Worm (Caenorhabditis elegans) whole organism, mixed stage, embryonic: Measurements from ENCODE around the gene col-106.

Source experiments
- elt-3 ChIP-seq: fragments of 150-350 bp; optimal IDR thresholded peaks from 2 replicates; lab custom pipeline; 2014; ENCODE audit warnings: missing biosample characterization, missing genetic modification characterization
- ham-2 ChIP-seq: fragments of 200-800 bp; sonication (Bioruptor generic); optimal IDR thresholded peaks from 2 replicates; lab custom pipeline; 2018; ENCODE audit warnings: mild to moderate bottlenecking, missing genetic modification characterization, missing compliant biosample characterization
- lsy-2 ChIP-seq: fragments of 150-350 bp; optimal IDR thresholded peaks from 2 replicates; lab custom pipeline; 2014; ENCODE audit warnings: missing biosample characterization, missing genetic modification characterization
- nhr-12 ChIP-seq: fragments of 150-350 bp; optimal IDR thresholded peaks from 2 replicates; lab custom pipeline; 2014; ENCODE audit warnings: missing biosample characterization, missing genetic modification characterization
- pha-4 ChIP-seq: fragments of 150-350 bp; optimal IDR thresholded peaks from 2 replicates; lab custom pipeline; 2018; ENCODE audit warnings: missing biosample characterization, missing genetic modification reagents, missing genetic modification characterization
- unc-62 ChIP-seq: fragments of 150-350 bp; optimal IDR thresholded peaks from 2 replicates; lab custom pipeline; 2014; ENCODE audit warnings: missing biosample characterization, missing genetic modification reagents, missing genetic modification characterization

- TF ChIP-seq ham-2 (GFP tag; lab: Kevin White, UChicago), result no peak
- no peak for TF ChIP-seq nhr-12 (tag; lab: Kevin White, UChicago)
- TF ChIP-seq lsy-2 (tag; lab: Kevin White, UChicago), result no peak
- no peak for TF ChIP-seq pha-4 (tag; lab: Kevin White, UChicago)
- no peak for TF ChIP-seq unc-62
- TF ChIP-seq elt-3 (tag; lab: Kevin White, UChicago), result no peak
Measured at ce11 chrIV:1430261-1430660, 30.3 kb downstream of the col-106 start, which contains the start of gene Y77E11A.23.
